Fruit fly (Drosophila melanogaster): Measurements from ENCODE around the gene MED30.
A peak's percentile ranks its signal among the peaks of the same experiment; 100 is the strongest.

The MED30 gene

dm6 chr3L:629916-630663, 23.8 kb downstream of the MED30 start (continued):
- no peak for TF ChIP-seq gcm2 (GFP tag; optimal IDR thresholded peaks at IDR 0.05)
- TF ChIP-seq H2.0 (GFP tag; IDR thresholded peaks at IDR 0.05), result 0 out of 2 replicates have a peak, but pooled peaks have one; percentile 24
- no peak for TF ChIP-seq sna (GFP tag; IDR thresholded peaks at IDR 0.05; ENCODE audit: partially characterized antibody)
- TF ChIP-seq pzg (GFP tag; optimal IDR thresholded peaks at IDR 0.05), result peak; percentile 13
- TF ChIP-seq Side (GFP tag; optimal IDR thresholded peaks at IDR 0.05), result no peak
- TF ChIP-seq tup (GFP tag; optimal IDR thresholded peaks at IDR 0.05), result no peak
- TF ChIP-seq lov (optimal IDR thresholded peaks at IDR 0.05), result no peak
- peak; percentile 72; the same call in 1 of the 3 replicates for TF ChIP-seq lov (GFP tag; IDR thresholded peaks at IDR 0.05)
- TF ChIP-seq CG11560 (tag; IDR thresholded peaks at IDR 0.05), result no peak
- TF ChIP-seq otp (GFP tag; IDR thresholded peaks at IDR 0.05), result peak; percentile 49; the same call in 2 of the 3 replicates
- TF ChIP-seq CG14965 (GFP tag; optimal IDR thresholded peaks at IDR 0.05; ENCODE audit: borderline replicate concordance), result no peak
- TF ChIP-seq dmrt11E (tag; optimal IDR thresholded peaks at IDR 0.05), result no peak
- TF ChIP-seq emc (GFP tag; optimal IDR thresholded peaks at IDR 0.05), result no peak
- peak; percentile 23; the same call in 1 of the 3 replicates for TF ChIP-seq CG14050 (GFP tag; IDR thresholded peaks at IDR 0.05)
- no peak for TF ChIP-seq CG31441 (GFP tag; IDR thresholded peaks at IDR 0.05)
- peak; percentile 33; the same call in 1 of the 3 replicates for TF ChIP-seq CG11093 (GFP tag; IDR thresholded peaks at IDR 0.05)
- no peak for TF ChIP-seq Nf-YA (GFP tag; IDR thresholded peaks at IDR 0.05)
- no peak for TF ChIP-seq CG8359 (GFP tag; optimal IDR thresholded peaks at IDR 0.05; ENCODE audit: borderline replicate concordance)
- TF ChIP-seq CG17186 (GFP tag; optimal IDR thresholded peaks at IDR 0.05), result no peak
- TF ChIP-seq HLHmδ (GFP tag; optimal IDR thresholded peaks at IDR 0.05), result no peak
- TF ChIP-seq wor (GFP tag; IDR thresholded peaks at IDR 0.05), result no peak
- TF ChIP-seq Lhr (GFP tag; optimal IDR thresholded peaks at IDR 0.05), result no peak
- no peak for TF ChIP-seq CG1233 (GFP tag; optimal IDR thresholded peaks at IDR 0.05)
- TF ChIP-seq seq (GFP tag; IDR thresholded peaks at IDR 0.05), result peak; percentile 64
- TF ChIP-seq pita (GFP tag; optimal IDR thresholded peaks at IDR 0.05), result no peak
- TF ChIP-seq CG6654 (GFP tag; optimal IDR thresholded peaks at IDR 0.05), result no peak
- peak; percentile 44; the same call in 1 of the 3 replicates for TF ChIP-seq CG34422 (GFP tag; IDR thresholded peaks at IDR 0.05)
- TF ChIP-seq MESR4 (GFP tag; optimal IDR thresholded peaks at IDR 0.05), result no peak
- peak; percentile 2 for TF ChIP-seq CG12155 (GFP tag; optimal IDR thresholded peaks at IDR 0.05)
- peak; percentile 13 for TF ChIP-seq stwl (tag; optimal IDR thresholded peaks at IDR 0.05)
- TF ChIP-seq zfh2 (GFP tag; optimal IDR thresholded peaks at IDR 0.05), result peak; percentile 14
- TF ChIP-seq Atf6 (GFP tag; IDR thresholded peaks at IDR 0.05), result peak; percentile 57; the same call in 1 of the 2 replicates
- TF ChIP-seq CG11696 (GFP tag; IDR thresholded peaks at IDR 0.05), result no peak
- TF ChIP-seq D19B (GFP tag; optimal IDR thresholded peaks at IDR 0.05), result no peak
- TF ChIP-seq tio (GFP tag; optimal IDR thresholded peaks at IDR 0.05), result peak; percentile 43
- TF ChIP-seq lola (GFP tag; optimal IDR thresholded peaks at IDR 0.05), result no peak
- TF ChIP-seq klu (GFP tag; IDR thresholded peaks at IDR 0.05), result no peak; the same call in 1 of the 2 replicates
- TF ChIP-seq pho (GFP tag; optimal IDR thresholded peaks at IDR 0.05), result no peak
- TF ChIP-seq z (GFP tag; IDR thresholded peaks at IDR 0.05), result no peak
- no peak for TF ChIP-seq crc (GFP tag; optimal IDR thresholded peaks at IDR 0.05)
- peak; percentile 57; the same call in 1 of the 2 replicates for TF ChIP-seq stc (GFP tag; IDR thresholded peaks at IDR 0.05)
- TF ChIP-seq MBD-R2 (GFP tag; IDR thresholded peaks at IDR 0.05), result peak; percentile 12; the same call in 1 of the 2 replicates
- no peak for TF ChIP-seq ac (GFP tag; optimal IDR thresholded peaks at IDR 0.05)
- TF ChIP-seq sc (optimal IDR thresholded peaks at IDR 0.05), result no peak
- TF ChIP-seq sc (GFP tag; optimal IDR thresholded peaks at IDR 0.05), result no peak
- no peak for TF ChIP-seq sim (GFP tag; IDR thresholded peaks at IDR 0.05)
- peak; percentile 68 for TF ChIP-seq CG11456 (GFP tag; IDR thresholded peaks at IDR 0.05)
- peak; percentile 9 for TF ChIP-seq HmgZ (tag; optimal IDR thresholded peaks at IDR 0.05)
- peak; percentile 35; the same call in 1 of the 2 replicates for TF ChIP-seq Ada2b (GFP tag; IDR thresholded peaks at IDR 0.05)
- no peak for TF ChIP-seq Fer1 (GFP tag; optimal IDR thresholded peaks at IDR 0.05)

Data from whole organism, embryonic.